Worm (Caenorhabditis elegans): ENCODE data around the gene hpx-2.

DNA sequence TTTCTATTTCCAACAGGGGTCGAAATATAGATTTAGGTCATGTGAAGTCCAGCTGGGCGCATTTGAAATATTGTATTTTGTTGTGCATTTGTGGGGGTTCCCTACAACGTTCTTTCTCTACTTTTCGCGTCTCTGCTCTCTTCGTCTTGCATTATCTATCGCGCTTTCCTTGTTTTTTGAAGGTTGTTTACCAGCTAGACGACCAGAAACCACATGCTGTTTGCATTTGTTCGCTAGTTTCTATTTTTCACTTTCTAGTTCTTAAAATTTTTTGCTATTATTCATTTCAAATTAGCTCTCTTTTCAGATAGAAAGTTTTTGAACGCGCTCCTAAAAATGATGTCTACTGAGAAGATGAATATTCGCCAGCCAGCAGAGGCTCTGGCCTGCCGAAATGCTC, 10.8 kb upstream of the hpx-2 start, which contains the start of gene F55B12.10:
- no peak for TF ChIP-seq ets-7 (tag; optimal IDR thresholded peaks at IDR 0.05)
- no peak for TF ChIP-seq B0310.2 (tag; optimal IDR thresholded peaks at IDR 0.05)

Measured in whole organism, early embryonic.